Fruit fly (Drosophila melanogaster) whole organism, embryonic: ENCODE results near the gene bwa.
A peak's percentile ranks its signal among the peaks of the same experiment; 100 is the strongest.

Experiments used
- BEAF-32 ChIP-seq: fragments of 200-800 bp; sonication (Bioruptor generic); optimal IDR thresholded peaks from 3 replicates; lab custom pipeline; 2017; ENCODE audit warnings: missing biosample characterization, missing genetic modification characterization, mild to moderate bottlenecking, moderate library complexity, missing genetic modification reagents
- CG10147 ChIP-seq: fragments of 200-800 bp; sonication (Bioruptor generic); optimal IDR thresholded peaks from 2 replicates; lab custom pipeline; 2019; ENCODE audit warnings: missing biosample characterization, mild to moderate bottlenecking, missing genetic modification characterization, moderate library complexity
- CG10267 ChIP-seq: fragments of 200-800 bp; sonication (Bioruptor generic); optimal IDR thresholded peaks from 2 replicates; lab custom pipeline; 2018; ENCODE audit warnings: missing biosample characterization, mild to moderate bottlenecking, missing genetic modification characterization, moderate library complexity
- CG11085 ChIP-seq: fragments of 200-800 bp; sonication (Bioruptor generic); IDR thresholded peaks from 2 replicates; pipeline ENCODE4 v1.3.6; 2022; ENCODE audit warnings: missing biosample characterization, missing genetic modification characterization
- CG11247 ChIP-seq: fragments of 200-800 bp; sonication (Bioruptor generic); IDR thresholded peaks from 2 replicates; pipeline ENCODE4 v1.3.6; 2022; ENCODE audit warnings: missing biosample characterization, missing genetic modification characterization
- CG12104 ChIP-seq: fragments of 200-800 bp; sonication (Bioruptor generic); optimal IDR thresholded peaks from 3 replicates; lab custom pipeline; 2016; ENCODE audit warnings: missing biosample characterization, missing genetic modification characterization
- CG1233 ChIP-seq: fragments of 200-800 bp; sonication (Bioruptor generic); optimal IDR thresholded peaks from 4 replicates; lab custom pipeline; 2018; ENCODE audit warnings: missing biosample characterization, mild to moderate bottlenecking, missing genetic modification characterization
- CG12659 ChIP-seq: fragments of 200-800 bp; sonication (Bioruptor generic); optimal IDR thresholded peaks from 3 replicates; lab custom pipeline; 2017; ENCODE audit warnings: mild to moderate bottlenecking, missing biosample characterization, missing genetic modification reagents, missing genetic modification characterization
- CG15073 ChIP-seq: fragments of 200-800 bp; sonication (Bioruptor generic); optimal IDR thresholded peaks from 2 replicates; lab custom pipeline; 2016; ENCODE audit warnings: missing biosample characterization, missing genetic modification characterization
- CG2712 ChIP-seq: fragments of 200-800 bp; optimal IDR thresholded peaks from 3 replicates; lab custom pipeline; 2019; ENCODE audit warnings: missing biosample characterization, mild to moderate bottlenecking, missing genetic modification characterization, moderate library complexity
- CG2875 ChIP-seq: fragments of 200-800 bp; sonication (Bioruptor generic); optimal IDR thresholded peaks from 2 replicates; lab custom pipeline; 2017; ENCODE audit warnings: missing biosample characterization, mild to moderate bottlenecking, missing genetic modification characterization, missing genetic modification reagents
- CG31224 ChIP-seq: fragments of 200-800 bp; sonication (Bioruptor generic); IDR thresholded peaks from 2 replicates; pipeline ENCODE4 v1.3.6; 2022; ENCODE audit warnings: missing biosample characterization, missing genetic modification characterization
- CG3281 ChIP-seq: fragments of 200-800 bp; sonication (Bioruptor generic); optimal IDR thresholded peaks from 3 replicates; lab custom pipeline; 2017; ENCODE audit warnings: missing biosample characterization, mild to moderate bottlenecking, missing genetic modification characterization
- CG33213 ChIP-seq: fragments of 200-800 bp; sonication (Bioruptor generic); optimal IDR thresholded peaks from 3 replicates; lab custom pipeline; 2016; ENCODE audit warnings: missing biosample characterization, missing genetic modification characterization
- CG34422 ChIP-seq: fragments of 200-800 bp; sonication (Bioruptor generic); IDR thresholded peaks from 3 replicates; pipeline ENCODE4 v1.3.6; 2022; ENCODE audit warnings: missing biosample characterization, missing genetic modification characterization
- CG7357 ChIP-seq: fragments of 200-800 bp; sonication (Bioruptor generic); IDR thresholded peaks from 3 replicates; pipeline ENCODE4 v1.3.6; 2022; ENCODE audit warnings: missing biosample characterization, missing genetic modification characterization
- CG7745 ChIP-seq: fragments of 200-800 bp; sonication (Bioruptor generic); optimal IDR thresholded peaks from 2 replicates; lab custom pipeline; 2018; ENCODE audit warnings: missing biosample characterization, mild to moderate bottlenecking, missing genetic modification characterization, moderate library complexity
- CG7839 ChIP-seq: fragments of 200-800 bp; sonication (Bioruptor generic); optimal IDR thresholded peaks from 3 replicates; lab custom pipeline; 2018; ENCODE audit warnings: missing biosample characterization, mild to moderate bottlenecking, missing genetic modification characterization, moderate library complexity
- CG8281 ChIP-seq: fragments of 200-800 bp; sonication (Bioruptor generic); optimal IDR thresholded peaks from 2 replicates; lab custom pipeline; 2018; ENCODE audit warnings: missing biosample characterization, mild to moderate bottlenecking, missing genetic modification characterization, moderate library complexity
- CG8924 ChIP-seq: fragments of 200-800 bp; optimal IDR thresholded peaks from 3 replicates; lab custom pipeline; 2019; ENCODE audit warnings: missing biosample characterization, mild to moderate bottlenecking, missing genetic modification characterization, moderate library complexity
- CkIIα-i1 ChIP-seq: fragments of 200-800 bp; sonication (Bioruptor generic); IDR thresholded peaks from 2 replicates; pipeline ENCODE4 v1.3.6; 2022; ENCODE audit warnings: missing biosample characterization, missing genetic modification characterization
- Dbx ChIP-seq: fragments of 200-800 bp; sonication (Bioruptor generic); IDR thresholded peaks from 3 replicates; pipeline ENCODE4 v1.3.6; 2022; ENCODE audit warnings: missing biosample characterization, missing genetic modification characterization
- Doc3 ChIP-seq: fragments of 200-800 bp; sonication (Bioruptor generic); IDR thresholded peaks from 3 replicates; pipeline ENCODE4 v1.3.6; 2022; ENCODE audit warnings: missing biosample characterization, missing genetic modification characterization; ENCODE audit not compliant: partially characterized antibody
- E2f2 ChIP-seq: fragments of 200-800 bp; sonication (Bioruptor generic); IDR thresholded peaks from 2 replicates; pipeline ENCODE4 v1.3.6; 2022; ENCODE audit warnings: missing biosample characterization, missing genetic modification characterization
- Ets97D ChIP-seq: fragments of 200-800 bp; sonication (Bioruptor generic); optimal IDR thresholded peaks from 3 replicates; lab custom pipeline; 2016; ENCODE audit warnings: missing biosample characterization, missing genetic modification characterization
- Hand ChIP-seq: fragments of 200-800 bp; sonication (Bioruptor generic); optimal IDR thresholded peaks from 2 replicates; lab custom pipeline; 2017; ENCODE audit warnings: mild to moderate bottlenecking, missing biosample characterization, missing genetic modification reagents, missing genetic modification characterization
- Hr78 ChIP-seq, 2 experiments: fragments of 200-800 bp in 1 of 2; fragments of >200 bp in 1 of 2; sonication (Bioruptor generic) in 1 of 2; optimal IDR thresholded peaks; 2 replicates each; lab custom pipeline; 2017 to 2019; ENCODE audit warnings: missing biosample characterization in 2 of 2, missing genetic modification characterization in 2 of 2, mild to moderate bottlenecking in 1 of 2, moderate library complexity in 1 of 2
- NC2β ChIP-seq: fragments of 200-800 bp; sonication (Bioruptor generic); optimal IDR thresholded peaks from 2 replicates; lab custom pipeline; 2016; ENCODE audit warnings: missing biosample characterization, missing genetic modification characterization
- NK7.1 ChIP-seq: fragments of 200-800 bp; sonication (Bioruptor generic); optimal IDR thresholded peaks from 3 replicates; lab custom pipeline; 2016; ENCODE audit warnings: missing biosample characterization, missing genetic modification characterization
- Sox100B ChIP-seq: fragments of 200-800 bp; sonication (Bioruptor generic); optimal IDR thresholded peaks from 3 replicates; lab custom pipeline; 2018; ENCODE audit warnings: missing biosample characterization, mild to moderate bottlenecking, missing genetic modification characterization
- Vsx1 ChIP-seq: fragments of 200-800 bp; sonication (Bioruptor generic); optimal IDR thresholded peaks from 2 replicates; lab custom pipeline; 2017; ENCODE audit warnings: missing biosample characterization, mild to moderate bottlenecking, missing genetic modification characterization, missing genetic modification reagents
- az2 ChIP-seq: fragments of 200-800 bp; sonication (Bioruptor generic); optimal IDR thresholded peaks from 3 replicates; lab custom pipeline; 2016; ENCODE audit warnings: missing biosample characterization, missing genetic modification characterization
- chm ChIP-seq: fragments of 200-800 bp; sonication (Bioruptor generic); IDR thresholded peaks from 2 replicates; pipeline ENCODE4 v1.3.6; 2022; ENCODE audit warnings: missing biosample characterization, missing genetic modification characterization
- gfzf ChIP-seq: fragments of 200-800 bp; sonication (Bioruptor generic); optimal IDR thresholded peaks from 2 replicates; lab custom pipeline; 2016; ENCODE audit warnings: missing biosample characterization, mild to moderate bottlenecking, missing genetic modification characterization, moderate library complexity
- jing ChIP-seq: fragments of 200-800 bp; sonication (Bioruptor generic); optimal IDR thresholded peaks from 2 replicates; lab custom pipeline; 2018; ENCODE audit warnings: missing biosample characterization, mild to moderate bottlenecking, missing genetic modification characterization
- nau ChIP-seq: fragments of 200-800 bp; sonication (Bioruptor generic); optimal IDR thresholded peaks from 3 replicates; lab custom pipeline; 2017; ENCODE audit warnings: missing biosample characterization, mild to moderate bottlenecking, missing genetic modification characterization, missing genetic modification reagents
- p53 ChIP-seq: fragments of 200-800 bp; sonication (Bioruptor generic); optimal IDR thresholded peaks from 2 replicates; lab custom pipeline; 2016; ENCODE audit warnings: missing biosample characterization, missing genetic modification characterization
- pb ChIP-seq: fragments of 200-800 bp; sonication (Bioruptor generic); optimal IDR thresholded peaks from 3 replicates; lab custom pipeline; 2016; ENCODE audit warnings: missing biosample characterization, missing genetic modification characterization
- peb ChIP-seq: fragments of 200-800 bp; sonication (Bioruptor generic); IDR thresholded peaks from 2 replicates; pipeline ENCODE4 v1.3.6; 2022; ENCODE audit warnings: missing biosample characterization, missing genetic modification characterization
- ranshi ChIP-seq: fragments of 200-800 bp; sonication (Bioruptor generic); IDR thresholded peaks from 2 replicates; pipeline ENCODE4 v1.3.6; 2022; ENCODE audit warnings: missing biosample characterization, missing genetic modification characterization
- sc ChIP-seq, 3 experiments: fragments of >200 bp in 2 of 3; fragments of 200-800 bp in 1 of 3; sonication (Bioruptor generic) in 1 of 3; optimal IDR thresholded peaks; 2 replicates in 2 of 3; 3 replicates in 1 of 3; lab custom pipeline; 2017; ENCODE audit warnings: mild to moderate bottlenecking in 1 of 3, missing biosample characterization in 1 of 3, missing genetic modification characterization in 1 of 3, missing genetic modification reagents in 1 of 3
- shn ChIP-seq: fragments of 200-800 bp; sonication (Bioruptor generic); optimal IDR thresholded peaks from 3 replicates; lab custom pipeline; 2016; ENCODE audit warnings: missing biosample characterization, missing genetic modification characterization
- sim ChIP-seq: fragments of 200-800 bp; sonication (Bioruptor generic); IDR thresholded peaks from 2 replicates; pipeline ENCODE4 v1.3.6; 2022; ENCODE audit warnings: missing biosample characterization, missing genetic modification characterization
- sob ChIP-seq: fragments of 200-800 bp; sonication (Bioruptor generic); IDR thresholded peaks from 2 replicates; pipeline ENCODE4 v1.3.6; 2022; ENCODE audit warnings: missing biosample characterization, missing genetic modification characterization
- stc ChIP-seq: fragments of 200-800 bp; sonication (Bioruptor generic); IDR thresholded peaks from 2 replicates; pipeline ENCODE4 v1.3.6; 2022; ENCODE audit warnings: missing biosample characterization, missing genetic modification characterization
- sug ChIP-seq: fragments of 200-800 bp; optimal IDR thresholded peaks from 2 replicates; lab custom pipeline; 2019; ENCODE audit warnings: missing biosample characterization, mild to moderate bottlenecking, missing genetic modification characterization, moderate library complexity
- ttk ChIP-seq: fragments of 200-800 bp; sonication (Bioruptor generic); IDR thresholded peaks from 2 replicates; pipeline ENCODE4 v2.1.2; 2022; ENCODE audit warnings: missing biosample characterization, missing genetic modification characterization
- unc-4 ChIP-seq: fragments of 200-800 bp; sonication (Bioruptor generic); IDR thresholded peaks from 2 replicates; pipeline ENCODE4 v1.3.6; 2022; ENCODE audit warnings: missing biosample characterization, missing genetic modification characterization; ENCODE audit not compliant: partially characterized antibody
- zen ChIP-seq: fragments of 200-800 bp; sonication (Bioruptor generic); optimal IDR thresholded peaks from 3 replicates; lab custom pipeline; 2018; ENCODE audit warnings: missing biosample characterization, mild to moderate bottlenecking, missing genetic modification characterization, moderate library complexity

Gene bwa

dm6 chr2L:20082965-20083855 is 17.0 kb downstream of the bwa start (continued):
- no peak for TF ChIP-seq CG7839 (tag; lab: Kevin White, UChicago)
- TF ChIP-seq unc-4 (GFP tag; lab: Robert Waterston, UW) = no peak
- TF ChIP-seq peb (GFP tag; lab: Robert Waterston, UW) = no peak
- no peak for TF ChIP-seq p53 (GFP tag; lab: Kevin White, UChicago)
- no peak for TF ChIP-seq CG8924 (tag; lab: Kevin White, UChicago)
- no peak for TF ChIP-seq chm (GFP tag; lab: Robert Waterston, UW)
- no peak for TF ChIP-seq sc (optimal IDR thresholded peaks at IDR 0.05; lab: Kevin White, UChicago)
- no peak for TF ChIP-seq sc (GFP tag; optimal IDR thresholded peaks at IDR 0.05; lab: Kevin White, UChicago)
- TF ChIP-seq sug (tag; lab: Kevin White, UChicago) = no peak
- no peak for TF ChIP-seq CG12104 (GFP tag; lab: Kevin White, UChicago)
- no peak for TF ChIP-seq shn (GFP tag; lab: Kevin White, UChicago)
- no peak for TF ChIP-seq CG33213 (GFP tag; lab: Kevin White, UChicago)
- peak; percentile 44; the same call in 1 of the 2 replicates for TF ChIP-seq sob (GFP tag; lab: Robert Waterston, UW)
- TF ChIP-seq pb (GFP tag; lab: Kevin White, UChicago) = no peak
- no peak for TF ChIP-seq NK7.1 (GFP tag; lab: Kevin White, UChicago)
- no peak for TF ChIP-seq E2f2 (GFP tag; lab: Robert Waterston, UW)
- TF ChIP-seq CG15073 (GFP tag; lab: Kevin White, UChicago) = no peak
- no peak for TF ChIP-seq CG7357 (GFP tag; lab: Robert Waterston, UW)
- peak; percentile 30 for TF ChIP-seq CG10147 (GFP tag; lab: Kevin White, UChicago)
- peak in 1 of 2 experiments; percentile 90 for TF ChIP-seq Hr78 (GFP tag; optimal IDR thresholded peaks at IDR 0.05; lab: Kevin White, UChicago)
- TF ChIP-seq gfzf (GFP tag; lab: Kevin White, UChicago) = no peak
- no peak for TF ChIP-seq CG11085 (GFP tag; lab: Robert Waterston, UW)
- TF ChIP-seq CG3281 (GFP tag; lab: Kevin White, UChicago) = peak; percentile 36
- no peak for TF ChIP-seq stc (GFP tag; lab: Robert Waterston, UW)
- TF ChIP-seq ttk = no peak
- no peak for TF ChIP-seq NC2β (GFP tag; lab: Kevin White, UChicago)
- no peak for TF ChIP-seq CG7745 (tag; lab: Kevin White, UChicago)
- no peak for TF ChIP-seq nau (GFP tag; lab: Kevin White, UChicago)
- TF ChIP-seq CG34422 (GFP tag; lab: Robert Waterston, UW) = no peak
- no peak for TF ChIP-seq Hand
- no peak for TF ChIP-seq Dbx (GFP tag; lab: Robert Waterston, UW)
- TF ChIP-seq CG10267 (tag; lab: Kevin White, UChicago) = no peak
- no peak for TF ChIP-seq Ets97D
- no peak for TF ChIP-seq BEAF-32 (GFP tag; lab: Kevin White, UChicago)
- TF ChIP-seq sim = no peak
- TF ChIP-seq jing (GFP tag; lab: Kevin White, UChicago) = no peak
- no peak for TF ChIP-seq Vsx1 (GFP tag; lab: Kevin White, UChicago)
- no peak for TF ChIP-seq CG12659 (GFP tag; lab: Kevin White, UChicago)
- no peak for TF ChIP-seq CG1233
- TF ChIP-seq CG2875 = no peak
- no peak for TF ChIP-seq CG8281 (tag; lab: Kevin White, UChicago)
- TF ChIP-seq CG2712 (tag; lab: Kevin White, UChicago) = no peak
- 0 out of 2 replicates have a peak, but pooled peaks have one; percentile 8 for TF ChIP-seq ranshi (GFP tag; lab: Robert Waterston, UW)
- no peak for TF ChIP-seq Sox100B (GFP tag; lab: Kevin White, UChicago)
- no peak for TF ChIP-seq zen (tag; lab: Kevin White, UChicago)
- no peak for TF ChIP-seq az2 (GFP tag; lab: Kevin White, UChicago)
- TF ChIP-seq CG31224 (GFP tag; lab: Robert Waterston, UW) = no peak
- no peak for TF ChIP-seq CkIIα-i1 (GFP tag; lab: Robert Waterston, UW)
- no peak for TF ChIP-seq CG11247 (GFP tag; lab: Robert Waterston, UW)
- TF ChIP-seq Doc3 (GFP tag; lab: Robert Waterston, UW) = no peak
